Fruit fly (Drosophila melanogaster): ENCODE results near the gene CG4822.

- TF ChIP-seq sage (GFP tag; optimal IDR thresholded peaks at IDR 0.05) (no peak), tai (GFP tag; optimal IDR thresholded peaks at IDR 0.05) (no peak), CG32264 (GFP tag; optimal IDR thresholded peaks at IDR 0.05) (no peak), pan (optimal IDR thresholded peaks at IDR 0.05) (no peak), h (GFP tag; optimal IDR thresholded peaks at IDR 0.05) (no peak), sv (GFP tag; optimal IDR thresholded peaks at IDR 0.05) (no peak), jim (GFP tag; optimal IDR thresholded peaks at IDR 0.05) (no peak), N (GFP tag; optimal IDR thresholded peaks at IDR 0.05) (no peak), Dfd (GFP tag; optimal IDR thresholded peaks at IDR 0.05) (no peak), usp (GFP tag; optimal IDR thresholded peaks at IDR 0.05) (no peak)
Observed at dm6 chr2L:163229-163628, 41.7 kb upstream of the CG4822 start.

All from whole organism, wandering third instar larva.